Worm (Caenorhabditis elegans) whole organism, L4 larva: Measurements from ENCODE around the gene B0432.7.

Experiments
- F44E2.7 ChIP-seq: fragments of 200-800 bp; sonication (Bioruptor generic); IDR thresholded peaks from 2 replicates; pipeline ENCODE4 v2.1.2; 2022; ENCODE audit warnings: missing genetic modification characterization, missing compliant biosample characterization
- T20F7.1 ChIP-seq: fragments of 200-800 bp; sonication (Bioruptor generic); optimal IDR thresholded peaks from 2 replicates; lab custom pipeline; 2018; ENCODE audit warnings: mild to moderate bottlenecking, missing genetic modification characterization, missing compliant biosample characterization
- Y105C5A.15 ChIP-seq: fragments of 200-800 bp; sonication (Bioruptor generic); IDR thresholded peaks from 2 replicates; pipeline ENCODE4 v1.3.6; 2022; ENCODE audit warnings: missing genetic modification characterization, missing compliant biosample characterization
- Y75B8A.6 ChIP-seq: fragments of 200-800 bp; sonication (Bioruptor generic); IDR thresholded peaks from 2 replicates; pipeline ENCODE4 v1.3.6; 2022; ENCODE audit warnings: missing genetic modification reagents, missing genetic modification characterization, missing compliant biosample characterization
- ZK546.5 ChIP-seq, 2 experiments: sonication (generic microtip); optimal IDR thresholded peaks; 2 replicates each; lab custom pipeline; 2017; ENCODE audit warnings: missing biosample characterization in 2 of 2, missing genetic modification characterization in 2 of 2
- aha-1 ChIP-seq: fragments of 150-350 bp; peaks from one replicate; lab custom pipeline; 2014; ENCODE audit warnings: missing biosample characterization, missing genetic modification characterization
- attf-4 ChIP-seq: sonication (generic microtip); optimal IDR thresholded peaks from 3 replicates; lab custom pipeline; 2017; ENCODE audit warnings: missing biosample characterization, missing genetic modification characterization
- ceh-20 ChIP-seq: fragments of 200-800 bp; sonication (Bioruptor generic); IDR thresholded peaks from 2 replicates; pipeline ENCODE4 v1.3.6; 2022; ENCODE audit warnings: missing genetic modification reagents, missing genetic modification characterization, missing compliant biosample characterization
- ceh-28 ChIP-seq: fragments of 150-350 bp; optimal IDR thresholded peaks from 2 replicates; lab custom pipeline; 2014; ENCODE audit warnings: missing biosample characterization, missing genetic modification reagents, missing genetic modification characterization
- ceh-32 ChIP-seq: sonication (generic microtip); optimal IDR thresholded peaks from 2 replicates; lab custom pipeline; 2016; ENCODE audit warnings: mild to moderate bottlenecking, missing genetic modification characterization, missing compliant biosample characterization; ENCODE audit not compliant: poor library complexity
- ceh-82 ChIP-seq: sonication (generic microtip); optimal IDR thresholded peaks from 2 replicates; lab custom pipeline; 2017; ENCODE audit warnings: missing biosample characterization, missing genetic modification characterization
- ces-1 ChIP-seq: fragments of 150-350 bp; sonication (generic microtip); optimal IDR thresholded peaks from 4 replicates; lab custom pipeline; 2014; ENCODE audit warnings: missing biosample characterization, missing genetic modification reagents, missing genetic modification characterization
- cey-2 ChIP-seq: sonication (generic microtip); optimal IDR thresholded peaks from 3 replicates; lab custom pipeline; 2017; ENCODE audit warnings: missing genetic modification characterization, mild to moderate bottlenecking, missing compliant biosample characterization, antibody characterized with exemption, borderline replicate concordance; ENCODE audit not compliant: insufficient read depth
- daf-12 ChIP-seq: fragments of 150-350 bp; optimal IDR thresholded peaks from 2 replicates; lab custom pipeline; 2014; ENCODE audit warnings: missing biosample characterization, missing genetic modification reagents, missing genetic modification characterization
- daf-16 ChIP-seq, 3 experiments: sonication (generic microtip); optimal IDR thresholded peaks; 2 replicates each; lab custom pipeline; 2016 to 2017; ENCODE audit warnings: missing genetic modification characterization in 3 of 3, missing genetic modification reagents in 3 of 3, mild to moderate bottlenecking in 2 of 3, missing compliant biosample characterization in 2 of 3, missing biosample characterization in 1 of 3, moderate library complexity in 1 of 3
- daf-8 ChIP-seq: fragments of 200-800 bp; sonication (Bioruptor generic); IDR thresholded peaks from 2 replicates; pipeline ENCODE4 v1.3.6; 2022; ENCODE audit warnings: missing genetic modification characterization, missing compliant biosample characterization
- dmd-9 ChIP-seq: fragments of 200-800 bp; sonication (Bioruptor generic); IDR thresholded peaks from 2 replicates; pipeline ENCODE4 v1.3.6; 2022; ENCODE audit warnings: missing genetic modification reagents, missing genetic modification characterization, missing compliant biosample characterization
- dpl-1 ChIP-seq: fragments of 150-350 bp; optimal IDR thresholded peaks from 2 replicates; lab custom pipeline; 2014; ENCODE audit warnings: missing biosample characterization, missing genetic modification reagents, missing genetic modification characterization
- fkh-10 ChIP-seq: fragments of 150-350 bp; optimal IDR thresholded peaks from 2 replicates; lab custom pipeline; 2014; ENCODE audit warnings: missing biosample characterization, missing genetic modification reagents, missing genetic modification characterization
- hlh-11 ChIP-seq: fragments of 200-800 bp; sonication (Bioruptor generic); optimal IDR thresholded peaks from 2 replicates; lab custom pipeline; 2018; ENCODE audit warnings: mild to moderate bottlenecking, missing genetic modification characterization, missing compliant biosample characterization
- jun-1 ChIP-seq: fragments of 150-350 bp; optimal IDR thresholded peaks from 2 replicates; lab custom pipeline; 2014; ENCODE audit warnings: missing biosample characterization, missing genetic modification reagents, missing genetic modification characterization
- lin-1 ChIP-seq: fragments of 200-800 bp; sonication (Bioruptor generic); IDR thresholded peaks from 2 replicates; pipeline ENCODE4 v1.3.6; 2022; ENCODE audit warnings: missing genetic modification reagents, missing genetic modification characterization, missing compliant biosample characterization
- lin-13 ChIP-seq: fragments of 150-350 bp; optimal IDR thresholded peaks from 2 replicates; lab custom pipeline; 2014; ENCODE audit warnings: missing biosample characterization, missing genetic modification reagents, missing genetic modification characterization
- lin-15B ChIP-seq: fragments of 150-350 bp; sonication (generic microtip); optimal IDR thresholded peaks from 3 replicates; lab custom pipeline; 2014; ENCODE audit warnings: missing biosample characterization, missing genetic modification characterization
- lin-39 ChIP-seq: fragments of 150-350 bp; optimal IDR thresholded peaks from 2 replicates; lab custom pipeline; 2014; ENCODE audit warnings: missing biosample characterization, missing genetic modification reagents, missing genetic modification characterization
- madf-5 ChIP-seq, 2 experiments: fragments of 200-800 bp; sonication (Bioruptor generic); IDR thresholded peaks; 2 replicates each; pipeline ENCODE4 v1.3.6; 2022; ENCODE audit warnings: missing compliant biosample characterization in 2 of 2, missing genetic modification characterization in 2 of 2
- madf-9 ChIP-seq: fragments of 200-800 bp; sonication (Bioruptor generic); conservative IDR thresholded peaks from 2 replicates; pipeline ENCODE4 v1.3.6; 2022; ENCODE audit warnings: missing genetic modification reagents, missing genetic modification characterization, missing compliant biosample characterization
- mdt-29 ChIP-seq: fragments of 200-800 bp; sonication (Bioruptor generic); IDR thresholded peaks from 2 replicates; pipeline ENCODE4 v1.3.6; 2022; ENCODE audit warnings: missing genetic modification reagents, missing genetic modification characterization, missing compliant biosample characterization
- mep-1 ChIP-seq: fragments of 150-350 bp; sonication (generic microtip); optimal IDR thresholded peaks from 3 replicates; lab custom pipeline; 2014; ENCODE audit warnings: missing biosample characterization, missing genetic modification characterization
- mes-2 ChIP-seq: sonication (generic microtip); optimal IDR thresholded peaks from 2 replicates; lab custom pipeline; 2016; ENCODE audit warnings: missing genotype, mild to moderate bottlenecking, missing genetic modification characterization, missing compliant biosample characterization; ENCODE audit not compliant: poor library complexity, severe bottlenecking
- nhr-10 ChIP-seq: fragments of 150-350 bp; optimal IDR thresholded peaks from 2 replicates; lab custom pipeline; 2014; ENCODE audit warnings: missing biosample characterization, missing genetic modification characterization
- nhr-237 ChIP-seq: sonication (generic microtip); optimal IDR thresholded peaks from 2 replicates; lab custom pipeline; 2017; ENCODE audit warnings: missing biosample characterization, missing genetic modification characterization
- nhr-28 ChIP-seq: fragments of 150-350 bp; optimal IDR thresholded peaks from 2 replicates; lab custom pipeline; 2014; ENCODE audit warnings: missing biosample characterization, missing genetic modification characterization
- nhr-48 ChIP-seq: sonication (generic microtip); optimal IDR thresholded peaks from 2 replicates; lab custom pipeline; 2016; ENCODE audit warnings: mild to moderate bottlenecking, missing genetic modification characterization, missing compliant biosample characterization
- nhr-76 ChIP-seq: fragments of 150-350 bp; optimal IDR thresholded peaks from 2 replicates; lab custom pipeline; 2014; ENCODE audit warnings: missing biosample characterization, missing genetic modification characterization
- nhr-77 ChIP-seq: fragments of 150-350 bp; optimal IDR thresholded peaks from 2 replicates; lab custom pipeline; 2014; ENCODE audit warnings: missing biosample characterization, missing genetic modification characterization
- php-3 ChIP-seq: fragments of 200-800 bp; sonication (Bioruptor generic); IDR thresholded peaks from 2 replicates; pipeline ENCODE4 v1.3.6; 2022; ENCODE audit warnings: missing genetic modification reagents, missing genetic modification characterization, missing compliant biosample characterization
- rbr-2 ChIP-seq: sonication (generic microtip); optimal IDR thresholded peaks from 2 replicates; lab custom pipeline; 2016; ENCODE audit warnings: missing genotype, missing genetic modification characterization, missing compliant biosample characterization
- sdz-12 ChIP-seq: fragments of 200-800 bp; sonication (Bioruptor generic); optimal IDR thresholded peaks from 2 replicates; lab custom pipeline; 2018; ENCODE audit warnings: mild to moderate bottlenecking, missing genetic modification characterization, missing compliant biosample characterization
- set-16 ChIP-seq: fragments of 200-800 bp; sonication (Bioruptor generic); IDR thresholded peaks from 2 replicates; pipeline ENCODE4 v1.3.6; 2022; ENCODE audit warnings: missing genetic modification reagents, missing genetic modification characterization, missing compliant biosample characterization
- snpc-1.2 ChIP-seq: fragments of 200-800 bp; sonication (Bioruptor generic); IDR thresholded peaks from 2 replicates; pipeline ENCODE4 v1.3.6; 2022; ENCODE audit warnings: missing genetic modification reagents, missing genetic modification characterization, missing compliant biosample characterization
- snpc-4 ChIP-seq: fragments of 150-350 bp; optimal IDR thresholded peaks from 2 replicates; lab custom pipeline; 2014; ENCODE audit warnings: missing biosample characterization, missing genetic modification characterization
- tag-97 ChIP-seq: fragments of 200-800 bp; sonication (Bioruptor generic); IDR thresholded peaks from 2 replicates; pipeline ENCODE4 v1.3.6; 2022; ENCODE audit warnings: missing genetic modification characterization, missing compliant biosample characterization
- unc-130 ChIP-seq: sonication (generic microtip); optimal IDR thresholded peaks from 2 replicates; lab custom pipeline; 2016; ENCODE audit warnings: missing genetic modification reagents, missing genetic modification characterization, missing compliant biosample characterization
- unc-62 ChIP-seq, 3 experiments: fragments of 150-350 bp in 1 of 3; sonication (generic microtip); optimal IDR thresholded peaks in 2 of 3; peaks in 1 of 3; 1 replicate in 1 of 3; 2 replicates in 2 of 3; lab custom pipeline; 2014 to 2017; ENCODE audit warnings: missing biosample characterization in 3 of 3, missing genetic modification characterization in 3 of 3, missing genetic modification reagents in 3 of 3, missing genotype in 1 of 3
- vab-7 ChIP-seq: fragments of 200-800 bp; sonication (Bioruptor generic); IDR thresholded peaks from 2 replicates; pipeline ENCODE4 v1.3.6; 2022; ENCODE audit warnings: missing genetic modification reagents, missing genetic modification characterization, missing compliant biosample characterization
- zip-11 ChIP-seq: fragments of 200-800 bp; sonication (Bioruptor generic); IDR thresholded peaks from 2 replicates; pipeline ENCODE4 v1.3.6; 2022; ENCODE audit warnings: missing genetic modification characterization, missing compliant biosample characterization
- zip-2 ChIP-seq: fragments of 150-350 bp; optimal IDR thresholded peaks from 2 replicates; lab custom pipeline; 2014; ENCODE audit warnings: missing biosample characterization, missing genetic modification characterization
- ztf-11 ChIP-seq: fragments of 150-350 bp; optimal IDR thresholded peaks from 2 replicates; lab custom pipeline; 2014; ENCODE audit warnings: missing biosample characterization, missing genetic modification characterization
- ztf-7 ChIP-seq: fragments of 150-350 bp; optimal IDR thresholded peaks from 2 replicates; lab custom pipeline; 2014; ENCODE audit warnings: missing biosample characterization, missing genetic modification characterization

Gene B0432.7

DNA sequence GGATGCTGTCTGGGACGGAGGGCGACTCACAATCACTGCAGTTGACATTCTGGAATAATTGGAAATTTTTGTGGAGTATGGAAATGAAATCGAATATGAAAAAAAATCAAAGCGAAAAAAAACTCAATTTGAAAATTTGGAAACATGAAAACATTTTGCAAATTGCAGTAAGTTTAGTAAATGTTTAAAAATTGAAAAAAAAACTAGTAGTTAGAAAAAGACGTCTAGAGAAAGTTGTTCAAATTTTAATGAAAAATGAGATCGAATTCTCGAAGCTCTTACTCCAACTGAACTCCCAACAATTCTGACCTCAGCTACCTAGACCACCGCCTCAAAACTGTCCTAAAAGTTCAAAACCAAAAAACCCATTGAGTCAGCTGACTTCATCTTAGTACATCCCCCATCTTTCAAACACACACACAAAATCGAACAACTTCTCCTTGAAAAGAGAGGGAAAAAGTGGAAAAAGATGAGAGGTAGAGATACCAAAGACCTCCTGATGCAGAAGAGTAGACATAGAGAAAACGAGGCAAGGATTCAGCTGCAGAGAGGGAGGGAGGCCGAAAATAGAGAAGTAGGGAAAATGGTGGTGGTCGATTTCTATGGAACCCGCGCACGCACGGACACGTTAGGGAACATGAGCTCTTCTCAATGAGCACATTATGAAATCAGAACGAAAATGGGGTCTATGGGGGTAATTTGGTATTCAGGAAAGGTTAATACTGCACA is 49.4 kb upstream of the B0432.7 start, which contains the start of gene K01A2.10 (continued):
- TF ChIP-seq nhr-77 (tag; lab: Kevin White, UChicago) (no peak), daf-16 (GFP tag; optimal IDR thresholded peaks at IDR 0.05; lab: Kevin White, UChicago) (no peak), daf-16 (tag; optimal IDR thresholded peaks at IDR 0.05; lab: Kevin White, UChicago) (no peak), set-16 (GFP tag; lab: Robert Waterston, UW) (no peak), mep-1 (tag; lab: Kevin White, UChicago) (peak; percentile 46), nhr-48 (tag; lab: Kevin White, UChicago) (no peak), lin-15B (tag; lab: Kevin White, UChicago) (no peak), Y75B8A.6 (GFP tag; lab: Robert Waterston, UW) (no peak), zip-2 (no peak), mes-2 (tag; lab: Kevin White, UChicago) (no peak), daf-12 (tag; lab: Kevin White, UChicago) (no peak), ZK546.5 (tag; optimal IDR thresholded peaks at IDR 0.05; lab: Kevin White, UChicago) (no peak), nhr-76 (tag; lab: Kevin White, UChicago) (no peak), lin-39 (tag; lab: Kevin White, UChicago) (no peak), aha-1 (tag; lab: Kevin White, UChicago) (peak; percentile 94), lin-1 (no peak), madf-9 (GFP tag; lab: Robert Waterston, UW) (no peak), Y105C5A.15 (GFP tag; lab: Robert Waterston, UW) (no peak), snpc-4 (tag; lab: Kevin White, UChicago) (no peak), T20F7.1 (no peak), ztf-11 (tag; lab: Kevin White, UChicago) (no peak), jun-1 (tag; lab: Kevin White, UChicago) (no peak), nhr-237 (tag; lab: Kevin White, UChicago) (no peak), dmd-9 (GFP tag; lab: Robert Waterston, UW) (no peak), unc-130 (GFP tag; lab: Kevin White, UChicago) (no peak), ceh-32 (tag; lab: Kevin White, UChicago) (no peak), ceh-28 (tag; lab: Kevin White, UChicago) (peak; percentile 11), nhr-28 (tag; lab: Kevin White, UChicago) (peak; percentile 55), rbr-2 (peak; percentile 33), unc-62 (GFP tag; optimal IDR thresholded peaks at IDR 0.05 in 1 of 2; lab: Kevin White, UChicago) (peak in 1 of 2 experiments; percentile 55), unc-62 (tag; optimal IDR thresholded peaks at IDR 0.05; lab: Kevin White, UChicago) (no peak), sdz-12 (GFP tag; lab: Kevin White, UChicago) (no peak), dpl-1 (peak; percentile 10), attf-4 (tag; lab: Kevin White, UChicago) (no peak), daf-8 (no peak), ceh-20 (GFP tag; lab: Robert Waterston, UW) (no peak), fkh-10 (GFP tag; lab: Kevin White, UChicago) (peak; percentile 2), hlh-11 (tag; lab: Kevin White, UChicago) (peak; percentile 32), ztf-7 (tag; lab: Kevin White, UChicago) (no peak), lin-13 (GFP tag; lab: Kevin White, UChicago) (no peak), cey-2 (no peak), zip-11 (GFP tag; lab: Robert Waterston, UW) (no peak), mdt-29 (GFP tag; lab: Robert Waterston, UW) (no peak), nhr-10 (tag; lab: Kevin White, UChicago) (no peak), tag-97 (GFP tag; lab: Robert Waterston, UW) (no peak), F44E2.7 (GFP tag; lab: Robert Waterston, UW) (no peak), vab-7 (no peak), ceh-82 (no peak), madf-5 (GFP tag; IDR thresholded peaks at IDR 0.05; lab: Robert Waterston, UW) (no peak), ces-1 (GFP tag; lab: Kevin White, UChicago) (no peak), php-3 (GFP tag; lab: Robert Waterston, UW) (no peak), snpc-1.2 (GFP tag; lab: Robert Waterston, UW) (no peak)
